Fruit fly (Drosophila melanogaster) whole organism, embryonic: ENCODE measurements around the gene CG17839.

ENCODE experiments used
- Adf1 ChIP-seq: fragments of 200-800 bp; sonication (Bioruptor generic); IDR thresholded peaks from 2 replicates; pipeline ENCODE4 v1.3.6; 2022; ENCODE audit warnings: missing biosample characterization, missing genetic modification characterization
- Atf-2 ChIP-seq: fragments of 200-800 bp; sonication (Bioruptor generic); optimal IDR thresholded peaks from 2 replicates; lab custom pipeline; 2016; ENCODE audit warnings: missing biosample characterization, missing genetic modification characterization
- Blimp-1 ChIP-seq: fragments of 200-800 bp; sonication (Bioruptor generic); optimal IDR thresholded peaks from 3 replicates; lab custom pipeline; 2018; ENCODE audit warnings: missing biosample characterization, missing genetic modification characterization, mild to moderate bottlenecking, moderate library complexity, missing genetic modification reagents
- CG10209 ChIP-seq: fragments of 200-800 bp; sonication (Bioruptor generic); optimal IDR thresholded peaks from 3 replicates; lab custom pipeline; 2017; ENCODE audit warnings: missing biosample characterization, mild to moderate bottlenecking, missing genetic modification characterization, missing genetic modification reagents
- CG10321 ChIP-seq: fragments of 200-800 bp; sonication (Bioruptor generic); IDR thresholded peaks from 2 replicates; pipeline ENCODE4 v1.3.6; 2022; ENCODE audit warnings: missing biosample characterization, missing genetic modification characterization
- CG11085 ChIP-seq: fragments of 200-800 bp; sonication (Bioruptor generic); IDR thresholded peaks from 2 replicates; pipeline ENCODE4 v1.3.6; 2022; ENCODE audit warnings: missing biosample characterization, missing genetic modification characterization
- CG11504 ChIP-seq: fragments of 200-800 bp; sonication (Bioruptor generic); optimal IDR thresholded peaks from 3 replicates; lab custom pipeline; 2019; ENCODE audit warnings: missing biosample characterization, mild to moderate bottlenecking, missing genetic modification characterization, moderate library complexity
- CG11723 ChIP-seq: fragments of 200-800 bp; sonication (Bioruptor generic); optimal IDR thresholded peaks from 2 replicates; lab custom pipeline; 2017; ENCODE audit warnings: missing biosample characterization, mild to moderate bottlenecking, missing genetic modification characterization
- CG12071 ChIP-seq: fragments of 200-800 bp; sonication (Bioruptor generic); optimal IDR thresholded peaks from 3 replicates; lab custom pipeline; 2018; ENCODE audit warnings: missing biosample characterization, mild to moderate bottlenecking, missing genetic modification characterization
- CG12219 ChIP-seq: fragments of 200-800 bp; sonication (Bioruptor generic); optimal IDR thresholded peaks from 3 replicates; lab custom pipeline; 2018; ENCODE audit warnings: missing biosample characterization, mild to moderate bottlenecking, missing genetic modification characterization
- CG13296 ChIP-seq: fragments of 200-800 bp; sonication (Bioruptor generic); optimal IDR thresholded peaks from 3 replicates; lab custom pipeline; 2018; ENCODE audit warnings: missing biosample characterization, mild to moderate bottlenecking, missing genetic modification characterization
- CG15514 ChIP-seq: fragments of 200-800 bp; sonication (Bioruptor generic); optimal IDR thresholded peaks from 3 replicates; lab custom pipeline; 2017; ENCODE audit warnings: missing biosample characterization, missing genetic modification characterization, mild to moderate bottlenecking, moderate library complexity, missing genetic modification reagents
- CG17568 ChIP-seq: fragments of 200-800 bp; sonication (Bioruptor generic); optimal IDR thresholded peaks from 2 replicates; lab custom pipeline; 2018; ENCODE audit warnings: missing biosample characterization, mild to moderate bottlenecking, missing genetic modification characterization, moderate library complexity
- CG18599 ChIP-seq: fragments of 200-800 bp; sonication (Bioruptor generic); optimal IDR thresholded peaks from 3 replicates; lab custom pipeline; 2017; ENCODE audit warnings: missing biosample characterization, missing genetic modification characterization, mild to moderate bottlenecking, moderate library complexity, missing genetic modification reagents
- CG31224 ChIP-seq: fragments of 200-800 bp; sonication (Bioruptor generic); IDR thresholded peaks from 2 replicates; pipeline ENCODE4 v1.3.6; 2022; ENCODE audit warnings: missing biosample characterization, missing genetic modification characterization
- CG34376 ChIP-seq: fragments of 200-800 bp; sonication (Bioruptor generic); optimal IDR thresholded peaks from 2 replicates; lab custom pipeline; 2018; ENCODE audit warnings: missing biosample characterization, mild to moderate bottlenecking, missing genetic modification characterization
- CG4328 ChIP-seq: fragments of 200-800 bp; sonication (Bioruptor generic); optimal IDR thresholded peaks from 3 replicates; lab custom pipeline; 2017; ENCODE audit warnings: missing biosample characterization, missing genetic modification reagents, missing genetic modification characterization
- CG4617 ChIP-seq: fragments of 200-800 bp; sonication (Bioruptor generic); optimal IDR thresholded peaks from 3 replicates; lab custom pipeline; 2016; ENCODE audit warnings: missing biosample characterization, missing genetic modification characterization, borderline replicate concordance
- CG7745 ChIP-seq: fragments of 200-800 bp; sonication (Bioruptor generic); optimal IDR thresholded peaks from 2 replicates; lab custom pipeline; 2018; ENCODE audit warnings: missing biosample characterization, mild to moderate bottlenecking, missing genetic modification characterization, moderate library complexity
- CG7928 ChIP-seq: fragments of 200-800 bp; sonication (Bioruptor generic); optimal IDR thresholded peaks from 2 replicates; lab custom pipeline; 2017; ENCODE audit warnings: missing biosample characterization, mild to moderate bottlenecking, missing genetic modification characterization
- CG8359 ChIP-seq: fragments of 200-800 bp; sonication (Bioruptor generic); optimal IDR thresholded peaks from 2 replicates; lab custom pipeline; 2017; ENCODE audit warnings: missing biosample characterization, mild to moderate bottlenecking, missing genetic modification characterization, borderline replicate concordance
- CG8924 ChIP-seq: fragments of 200-800 bp; optimal IDR thresholded peaks from 3 replicates; lab custom pipeline; 2019; ENCODE audit warnings: missing biosample characterization, mild to moderate bottlenecking, missing genetic modification characterization, moderate library complexity
- CHES-1-like ChIP-seq: fragments of 200-800 bp; sonication (Bioruptor generic); optimal IDR thresholded peaks from 2 replicates; lab custom pipeline; 2016; ENCODE audit warnings: missing biosample characterization, missing genetic modification characterization
- Chrac-16 ChIP-seq: fragments of 200-800 bp; sonication (Bioruptor generic); optimal IDR thresholded peaks from 3 replicates; lab custom pipeline; 2016; ENCODE audit warnings: missing biosample characterization, missing genetic modification characterization
- D ChIP-seq, 2 experiments: fragments of 200-800 bp in 1 of 2; fragments of >200 bp in 1 of 2; sonication (Bioruptor generic) in 1 of 2; optimal IDR thresholded peaks; 2 replicates in 1 of 2; 3 replicates in 1 of 2; lab custom pipeline; 2017; ENCODE audit warnings: mild to moderate bottlenecking in 1 of 2, missing biosample characterization in 1 of 2, missing genetic modification characterization in 1 of 2, missing genetic modification reagents in 1 of 2
- Dip2 ChIP-seq: fragments of 200-800 bp; sonication (Bioruptor generic); IDR thresholded peaks from 2 replicates; pipeline ENCODE4 v1.3.6; 2022; ENCODE audit warnings: missing biosample characterization, missing genetic modification characterization
- ERR ChIP-seq: fragments of 200-800 bp; sonication (Bioruptor generic); optimal IDR thresholded peaks from 2 replicates; lab custom pipeline; 2016; ENCODE audit warnings: missing biosample characterization, missing genetic modification characterization
- HLHmδ ChIP-seq: fragments of 200-800 bp; sonication (Bioruptor generic); optimal IDR thresholded peaks from 2 replicates; lab custom pipeline; 2018; ENCODE audit warnings: missing biosample characterization, mild to moderate bottlenecking, missing genetic modification characterization, moderate library complexity
- Mrtf ChIP-seq: fragments of 200-800 bp; sonication (Bioruptor generic); IDR thresholded peaks from 3 replicates; pipeline ENCODE4 v1.3.6; 2022; ENCODE audit warnings: missing biosample characterization, missing genetic modification characterization
- NK7.1 ChIP-seq: fragments of 200-800 bp; sonication (Bioruptor generic); optimal IDR thresholded peaks from 3 replicates; lab custom pipeline; 2016; ENCODE audit warnings: missing biosample characterization, missing genetic modification characterization
- Xrp1 ChIP-seq: fragments of 200-800 bp; sonication (Bioruptor generic); IDR thresholded peaks from 2 replicates; pipeline ENCODE4 v1.3.6; 2022; ENCODE audit warnings: missing biosample characterization, missing genetic modification characterization
- abd-A ChIP-seq: fragments of 200-800 bp; sonication (Bioruptor generic); optimal IDR thresholded peaks from 3 replicates; lab custom pipeline; 2019; ENCODE audit warnings: missing biosample characterization, mild to moderate bottlenecking, missing genetic modification characterization, moderate library complexity
- btn ChIP-seq: fragments of 200-800 bp; sonication (Bioruptor generic); optimal IDR thresholded peaks from 2 replicates; lab custom pipeline; 2016; ENCODE audit warnings: missing biosample characterization, missing genetic modification characterization
- ci ChIP-seq: fragments of 200-800 bp; sonication (Bioruptor generic); IDR thresholded peaks from 3 replicates; pipeline ENCODE4 v1.3.6; 2022; ENCODE audit warnings: missing biosample characterization, missing genetic modification characterization
- crol ChIP-seq: fragments of 200-800 bp; sonication (Bioruptor generic); IDR thresholded peaks from 2 replicates; pipeline ENCODE4 v1.3.6; 2022; ENCODE audit warnings: missing biosample characterization, missing genetic modification characterization
- dmrt11E ChIP-seq: fragments of 200-800 bp; sonication (Bioruptor generic); optimal IDR thresholded peaks from 3 replicates; lab custom pipeline; 2018; ENCODE audit warnings: missing biosample characterization, mild to moderate bottlenecking, missing genetic modification characterization, moderate library complexity
- dysf ChIP-seq: fragments of 200-800 bp; sonication (Bioruptor generic); IDR thresholded peaks from 3 replicates; pipeline ENCODE4 v1.3.6; 2022; ENCODE audit warnings: missing biosample characterization, missing genetic modification characterization
- fd96Cb ChIP-seq: fragments of 200-800 bp; sonication (Bioruptor generic); optimal IDR thresholded peaks from 2 replicates; lab custom pipeline; 2018; ENCODE audit warnings: missing biosample characterization, mild to moderate bottlenecking, missing genetic modification characterization, moderate library complexity
- jing ChIP-seq: fragments of 200-800 bp; sonication (Bioruptor generic); optimal IDR thresholded peaks from 2 replicates; lab custom pipeline; 2018; ENCODE audit warnings: missing biosample characterization, mild to moderate bottlenecking, missing genetic modification characterization
- jumu ChIP-seq: fragments of 200-800 bp; sonication (Bioruptor generic); optimal IDR thresholded peaks from 3 replicates; lab custom pipeline; 2016; ENCODE audit warnings: missing biosample characterization, missing genetic modification characterization
- klu ChIP-seq: fragments of 200-800 bp; sonication (Bioruptor generic); IDR thresholded peaks from 2 replicates; pipeline ENCODE4 v1.3.6; 2022; ENCODE audit warnings: missing biosample characterization, missing genetic modification characterization
- nau ChIP-seq: fragments of 200-800 bp; sonication (Bioruptor generic); optimal IDR thresholded peaks from 3 replicates; lab custom pipeline; 2017; ENCODE audit warnings: missing biosample characterization, mild to moderate bottlenecking, missing genetic modification characterization, missing genetic modification reagents
- org-1 ChIP-seq: fragments of 200-800 bp; sonication (Bioruptor generic); optimal IDR thresholded peaks from 2 replicates; lab custom pipeline; 2017; ENCODE audit warnings: missing biosample characterization, missing genetic modification characterization
- prd ChIP-seq, 3 experiments: fragments of >200 bp in 2 of 3; fragments of 200-800 bp in 1 of 3; sonication (Bioruptor generic) in 1 of 3; optimal IDR thresholded peaks in 2 of 3; IDR thresholded peaks in 1 of 3; 2 replicates in 2 of 3; 3 replicates in 1 of 3; pipeline versions ENCODE4 v1.3.6 to Lab custom; 2017 to 2022; ENCODE audit warnings: missing biosample characterization in 1 of 3, missing genetic modification characterization in 1 of 3
- ranshi ChIP-seq: fragments of 200-800 bp; sonication (Bioruptor generic); IDR thresholded peaks from 2 replicates; pipeline ENCODE4 v1.3.6; 2022; ENCODE audit warnings: missing biosample characterization, missing genetic modification characterization
- sc ChIP-seq, 3 experiments: fragments of >200 bp in 2 of 3; fragments of 200-800 bp in 1 of 3; sonication (Bioruptor generic) in 1 of 3; optimal IDR thresholded peaks; 2 replicates in 2 of 3; 3 replicates in 1 of 3; lab custom pipeline; 2017; ENCODE audit warnings: mild to moderate bottlenecking in 1 of 3, missing biosample characterization in 1 of 3, missing genetic modification characterization in 1 of 3, missing genetic modification reagents in 1 of 3
- trem ChIP-seq: fragments of 200-800 bp; optimal IDR thresholded peaks from 3 replicates; lab custom pipeline; 2019; ENCODE audit warnings: missing biosample characterization, mild to moderate bottlenecking, missing genetic modification characterization, moderate library complexity
- zen ChIP-seq: fragments of 200-800 bp; sonication (Bioruptor generic); optimal IDR thresholded peaks from 3 replicates; lab custom pipeline; 2018; ENCODE audit warnings: missing biosample characterization, mild to moderate bottlenecking, missing genetic modification characterization, moderate library complexity
- zf30C ChIP-seq: fragments of 200-800 bp; sonication (Bioruptor generic); optimal IDR thresholded peaks from 3 replicates; lab custom pipeline; 2018; ENCODE audit warnings: missing biosample characterization, mild to moderate bottlenecking, missing genetic modification characterization

The CG17839 gene

dm6 chr3L:14847415-14847814, 42.5 kb downstream of the CG17839 start (continued):
- TF ChIP-seq CG10321 (GFP tag; lab: Robert Waterston, UW) (no peak), Adf1 (GFP tag; lab: Robert Waterston, UW) (no peak), klu (GFP tag; lab: Robert Waterston, UW) (no peak), CG7745 (tag; lab: Kevin White, UChicago) (no peak), fd96Cb (tag; lab: Kevin White, UChicago) (no peak), CG12219 (no peak), prd (optimal IDR thresholded peaks at IDR 0.05; lab: Kevin White, UChicago) (no peak), prd (GFP tag; IDR thresholded peaks at IDR 0.05; lab: Robert Waterston, UW) (no peak), CG17568 (GFP tag; lab: Kevin White, UChicago) (no peak), jumu (GFP tag; lab: Kevin White, UChicago) (no peak), nau (no peak), CHES-1-like (GFP tag; lab: Kevin White, UChicago) (no peak), org-1 (GFP tag; lab: Kevin White, UChicago) (peak; percentile 3), dmrt11E (tag; lab: Kevin White, UChicago) (no peak), CG15514 (GFP tag; lab: Kevin White, UChicago) (no peak), sc (optimal IDR thresholded peaks at IDR 0.05; lab: Kevin White, UChicago) (no peak), sc (GFP tag; optimal IDR thresholded peaks at IDR 0.05; lab: Kevin White, UChicago) (no peak), ci (no peak), ranshi (GFP tag; lab: Robert Waterston, UW) (no peak), crol (GFP tag; lab: Robert Waterston, UW) (no peak), CG8924 (tag; lab: Kevin White, UChicago) (no peak), CG7928 (GFP tag; lab: Kevin White, UChicago) (no peak), trem (no peak), D (optimal IDR thresholded peaks at IDR 0.05; lab: Kevin White, UChicago) (no peak), D (GFP tag; optimal IDR thresholded peaks at IDR 0.05; lab: Kevin White, UChicago) (no peak), Chrac-16 (GFP tag; lab: Kevin White, UChicago) (no peak), CG12071 (no peak), dysf (GFP tag; lab: Robert Waterston, UW) (no peak), CG8359 (GFP tag; lab: Kevin White, UChicago) (no peak), jing (no peak), CG34376 (no peak), btn (no peak), Mrtf (GFP tag; lab: Robert Waterston, UW) (no peak), CG31224 (GFP tag; lab: Robert Waterston, UW) (no peak), Dip2 (GFP tag; lab: Robert Waterston, UW) (no peak), NK7.1 (GFP tag; lab: Kevin White, UChicago) (no peak), Atf-2 (GFP tag; lab: Kevin White, UChicago) (no peak), ERR (GFP tag; lab: Kevin White, UChicago) (no peak), zf30C (GFP tag; lab: Kevin White, UChicago) (no peak), CG4617 (GFP tag; lab: Kevin White, UChicago) (no peak), zen (tag; lab: Kevin White, UChicago) (no peak), HLHmδ (GFP tag; lab: Kevin White, UChicago) (no peak), CG4328 (no peak), CG10209 (GFP tag; lab: Kevin White, UChicago) (peak; percentile 28), Xrp1 (GFP tag; lab: Robert Waterston, UW) (no peak), CG11085 (GFP tag; lab: Robert Waterston, UW) (no peak), abd-A (no peak), CG11723 (GFP tag; lab: Kevin White, UChicago) (no peak), CG18599 (GFP tag; lab: Kevin White, UChicago) (peak; percentile 65), CG13296 (GFP tag; lab: Kevin White, UChicago) (peak; percentile 7), Blimp-1 (GFP tag; lab: Kevin White, UChicago) (no peak), CG11504 (tag; lab: Kevin White, UChicago) (peak; percentile 70)
